Worm (Caenorhabditis elegans): Measurements from ENCODE around the gene F25B5.5.

The F25B5.5 gene

ce11 chrIII:5906749-5907148 is 39.2 kb downstream of the F25B5.5 start, which contains the start of gene erd-2.2:
Gene erd-2.2 (plus strand): TSS chrIII:5907049.
- no peak for TF ChIP-seq unc-39 (tag; optimal IDR thresholded peaks at IDR 0.05)
- no peak for TF ChIP-seq nhr-43 (tag; optimal IDR thresholded peaks at IDR 0.05; ENCODE audit: poor library complexity, severe bottlenecking)
- TF ChIP-seq lin-15B (tag; optimal IDR thresholded peaks at IDR 0.05), result no peak
- no peak for TF ChIP-seq lsy-12 (tag; optimal IDR thresholded peaks at IDR 0.05)

ce11 chrIII:5906059-5906458 is 39.9 kb downstream of the F25B5.5 start, which contains the start of gene dpff-1:
Gene dpff-1 (minus strand): TSS chrIII:5906346.
- TF ChIP-seq skn-1 (tag; optimal IDR thresholded peaks at IDR 0.05) (no peak), hmg-11 (tag; optimal IDR thresholded peaks at IDR 0.05) (peak; percentile 61), nfya-1 (tag; optimal IDR thresholded peaks at IDR 0.05; ENCODE audit: insufficient read depth) (peak; percentile 52), ceh-28 (tag; optimal IDR thresholded peaks at IDR 0.05) (peak; percentile 54), pha-4 (tag; optimal IDR thresholded peaks at IDR 0.05) (peak; percentile 13), nhr-23 (tag; optimal IDR thresholded peaks at IDR 0.05) (peak; percentile 10)

ce11 chrIII:5902558-5902957 is 43.4 kb downstream of the F25B5.5 start:
- no peak for TF ChIP-seq R02D3.7 (tag; optimal IDR thresholded peaks at IDR 0.05)
- no peak for TF ChIP-seq ceh-82 (tag; optimal IDR thresholded peaks at IDR 0.05)
- no peak for TF ChIP-seq sea-2 (GFP tag; optimal IDR thresholded peaks at IDR 0.05)
- no peak for TF ChIP-seq jun-1 (tag; optimal IDR thresholded peaks at IDR 0.05)
- no peak for TF ChIP-seq pqm-1 (tag; optimal IDR thresholded peaks at IDR 0.05)
- TF ChIP-seq ZK546.5 (tag; optimal IDR thresholded peaks at IDR 0.05), result no peak
- no peak for TF ChIP-seq unc-62 (GFP tag; optimal IDR thresholded peaks at IDR 0.05)
- TF ChIP-seq elt-2 (tag; optimal IDR thresholded peaks at IDR 0.05), result no peak
- no peak for TF ChIP-seq snpc-4 (tag; optimal IDR thresholded peaks at IDR 0.05)
- no peak for TF ChIP-seq hmg-11 (tag; optimal IDR thresholded peaks at IDR 0.05)
- no peak for TF ChIP-seq lin-39 (tag; optimal IDR thresholded peaks at IDR 0.05)
- TF ChIP-seq fos-1 (tag; optimal IDR thresholded peaks at IDR 0.05), result no peak
- no peak for TF ChIP-seq nhr-28 (tag; optimal IDR thresholded peaks at IDR 0.05)

- peak; percentile 26 for TF ChIP-seq elt-2 (tag; optimal IDR thresholded peaks at IDR 0.05)
- peak; percentile 50 for TF ChIP-seq pha-4 (tag; optimal IDR thresholded peaks at IDR 0.05)
- TF ChIP-seq elt-1 (tag; optimal IDR thresholded peaks at IDR 0.05), result no peak
- TF ChIP-seq pqm-1 (tag; optimal IDR thresholded peaks at IDR 0.05), result peak; percentile 23
- no peak for TF ChIP-seq nhr-12 (tag; optimal IDR thresholded peaks at IDR 0.05)
- TF ChIP-seq hmg-11 (tag; optimal IDR thresholded peaks at IDR 0.05), result peak; percentile 4
Observed at ce11 chrIII:5900709-5901108, 45.2 kb downstream of the F25B5.5 start.

- TF ChIP-seq pha-4 (tag; optimal IDR thresholded peaks at IDR 0.05) (no peak), ZK546.5 (tag; optimal IDR thresholded peaks at IDR 0.05) (no peak), lsy-12 (tag; optimal IDR thresholded peaks at IDR 0.05) (no peak), ceh-16 (tag; optimal IDR thresholded peaks at IDR 0.05) (no peak), lin-15B (tag; optimal IDR thresholded peaks at IDR 0.05) (no peak), R02D3.7 (tag; optimal IDR thresholded peaks at IDR 0.05) (no peak), nfya-1 (tag; optimal IDR thresholded peaks at IDR 0.05; ENCODE audit: insufficient read depth) (no peak), elt-1 (tag; optimal IDR thresholded peaks at IDR 0.05) (no peak), pqm-1 (tag; optimal IDR thresholded peaks at IDR 0.05) (no peak), nhr-28 (tag; optimal IDR thresholded peaks at IDR 0.05) (no peak), zag-1 (tag; optimal IDR thresholded peaks at IDR 0.05) (no peak)
Observed at ce11 chrIII:5898631-5899030, 47.3 kb downstream of the F25B5.5 start.

- TF ChIP-seq egl-5 (tag; optimal IDR thresholded peaks at IDR 0.05) (no peak), nfya-1 (tag; optimal IDR thresholded peaks at IDR 0.05; ENCODE audit: insufficient read depth) (peak; percentile 1), ama-1 (optimal IDR thresholded peaks at IDR 0.05) (no peak)
Observed at ce11 chrIII:5897468-5897867, 48.5 kb downstream of the F25B5.5 start.

- TF ChIP-seq sea-2 (GFP tag; optimal IDR thresholded peaks at IDR 0.05) (no peak), nhr-237 (tag; optimal IDR thresholded peaks at IDR 0.05) (no peak), eor-1 (tag; optimal IDR thresholded peaks at IDR 0.05) (no peak), nhr-77 (tag; optimal IDR thresholded peaks at IDR 0.05) (no peak), egl-27 (tag; optimal IDR thresholded peaks at IDR 0.05) (no peak)
Observed at ce11 chrIII:5895913-5896312, 50.0 kb downstream of the F25B5.5 start, which contains the start of gene pxl-1. Gene pxl-1 (minus strand): TSS chrIII:5896013.
